Fruit fly (Drosophila melanogaster): ENCODE results near the gene HDAC11.
A peak's percentile ranks its signal among the peaks of the same experiment; 100 is the strongest.

HDAC11 gene

dm6 chr3R:24816993-24817854 is 38.8 kb downstream of the HDAC11 start, which contains the start of the genes CG5808 and Saf-B:
TSS of gene CG5808 (minus strand) at chr3R:24817007.
TSS of gene Saf-B (plus strand) at chr3R:24817464.
- peak; percentile 46 for TF ChIP-seq cyc (GFP tag; optimal IDR thresholded peaks at IDR 0.05)
- no peak for TF ChIP-seq Smox (GFP tag; optimal IDR thresholded peaks at IDR 0.05)
- TF ChIP-seq esn (GFP tag; optimal IDR thresholded peaks at IDR 0.05), result peak; percentile 52
- peak; percentile 10 for TF ChIP-seq CG31627 (GFP tag; optimal IDR thresholded peaks at IDR 0.05)
- peak; percentile 20 for TF ChIP-seq CG11902 (GFP tag; optimal IDR thresholded peaks at IDR 0.05)

- no peak for TF ChIP-seq fd85E (GFP tag; optimal IDR thresholded peaks at IDR 0.05)
- TF ChIP-seq CG15336 (GFP tag; IDR thresholded peaks at IDR 0.05), result peak; percentile 32; the same call in 1 of the 2 replicates
- 0 out of 2 replicates have a peak, but pooled peaks have one; percentile 36 for TF ChIP-seq Gug (GFP tag; IDR thresholded peaks at IDR 0.05)
- peak; percentile 70 for TF ChIP-seq Hr39 (GFP tag; optimal IDR thresholded peaks at IDR 0.05)
- TF ChIP-seq CG3032 (tag; optimal IDR thresholded peaks at IDR 0.05), result peak; percentile 64
- TF ChIP-seq CG6163 (GFP tag; IDR thresholded peaks at IDR 0.05), result peak; percentile 38; the same call in 1 of the 3 replicates
- TF ChIP-seq Ets96B (tag; optimal IDR thresholded peaks at IDR 0.05), result peak; percentile 22
- peak; percentile 33 for TF ChIP-seq CG6792 (GFP tag; optimal IDR thresholded peaks at IDR 0.05)
- TF ChIP-seq Eip78C (GFP tag), result peak; percentile 90
- TF ChIP-seq esn (GFP tag; optimal IDR thresholded peaks at IDR 0.05), result peak; percentile 78
- peak; percentile 51 for TF ChIP-seq Sox15 (GFP tag; optimal IDR thresholded peaks at IDR 0.05)
- TF ChIP-seq CG8119 (GFP tag; IDR thresholded peaks at IDR 0.05), result peak; percentile 31; the same call in 1 of the 3 replicates
- no peak for TF ChIP-seq spab (GFP tag; optimal IDR thresholded peaks at IDR 0.05)
- TF ChIP-seq Eip93F (GFP tag; optimal IDR thresholded peaks at IDR 0.05), result peak; percentile 20
- peak; percentile 74 for TF ChIP-seq cyc (GFP tag; optimal IDR thresholded peaks at IDR 0.05)
- TF ChIP-seq CG7368 (GFP tag; optimal IDR thresholded peaks at IDR 0.05), result peak; percentile 40
- no peak for TF ChIP-seq salr (GFP tag; optimal IDR thresholded peaks at IDR 0.05)
- TF ChIP-seq OdsH (GFP tag; optimal IDR thresholded peaks at IDR 0.05), result no peak
- peak; percentile 64 for TF ChIP-seq topi (GFP tag; optimal IDR thresholded peaks at IDR 0.05)
- TF ChIP-seq CG11762 (GFP tag; optimal IDR thresholded peaks at IDR 0.05; ENCODE audit: insufficient read depth), result peak; percentile 22
- peak; percentile 83 for TF ChIP-seq CG31627 (GFP tag; optimal IDR thresholded peaks at IDR 0.05)
- peak; percentile 45 for TF ChIP-seq dsx (GFP tag; optimal IDR thresholded peaks at IDR 0.05; ENCODE audit: poor library complexity, severe bottlenecking)
- TF ChIP-seq CG6808 (GFP tag; optimal IDR thresholded peaks at IDR 0.05), result no peak
- peak; percentile 69 for TF ChIP-seq lz (GFP tag; optimal IDR thresholded peaks at IDR 0.05)
- no peak for TF ChIP-seq Lpt (GFP tag; optimal IDR thresholded peaks at IDR 0.05)
- no peak for TF ChIP-seq CG3919 (GFP tag; optimal IDR thresholded peaks at IDR 0.05)
- peak; percentile 53 for TF ChIP-seq CG6854 (GFP tag; optimal IDR thresholded peaks at IDR 0.05)
- no peak for TF ChIP-seq Smox (GFP tag; optimal IDR thresholded peaks at IDR 0.05)
- TF ChIP-seq eg (GFP tag; IDR thresholded peaks at IDR 0.05), result peak; percentile 53; the same call in 1 of the 3 replicates
- no peak for TF ChIP-seq fkh (GFP tag; optimal IDR thresholded peaks at IDR 0.05)
- TF ChIP-seq CG8319 (GFP tag; optimal IDR thresholded peaks at IDR 0.05), result peak; percentile 37
- no peak for TF ChIP-seq CG1621 (tag; optimal IDR thresholded peaks at IDR 0.05)
- TF ChIP-seq CG8632 (GFP tag; optimal IDR thresholded peaks at IDR 0.05), result no peak
- TF ChIP-seq CG11902 (GFP tag; optimal IDR thresholded peaks at IDR 0.05), result peak; percentile 28
- no peak for TF ChIP-seq Blimp-1 (GFP tag; optimal IDR thresholded peaks at IDR 0.05)
- TF ChIP-seq achi (GFP tag; optimal IDR thresholded peaks at IDR 0.05), result peak; percentile 82
Measured at dm6 chr3R:24813637-24814301, 42.3 kb downstream of the HDAC11 start, which contains the start of the genes lili and CG34150. TSS of gene lili (minus strand) at chr3R:24814012. TSS of gene CG34150 (plus strand) at chr3R:24814262.
